Fruit fly (Drosophila melanogaster): ENCODE results near the gene CG6428.

- TF ChIP-seq CG33017 (tag; optimal IDR thresholded peaks at IDR 0.05) (no peak), Clk (GFP tag; optimal IDR thresholded peaks at IDR 0.05) (no peak), pad (GFP tag; optimal IDR thresholded peaks at IDR 0.05) (no peak), CG7045 (GFP tag; optimal IDR thresholded peaks at IDR 0.05) (no peak), bab1 (GFP tag; optimal IDR thresholded peaks at IDR 0.05) (no peak), cic (GFP tag; optimal IDR thresholded peaks at IDR 0.05) (no peak)
Measured at dm6 chrX:4005047-4005446, 36.6 kb upstream of the CG6428 start.
